Fruit fly (Drosophila melanogaster): ENCODE data around the gene CG17271.

CG17271 gene

DNA sequence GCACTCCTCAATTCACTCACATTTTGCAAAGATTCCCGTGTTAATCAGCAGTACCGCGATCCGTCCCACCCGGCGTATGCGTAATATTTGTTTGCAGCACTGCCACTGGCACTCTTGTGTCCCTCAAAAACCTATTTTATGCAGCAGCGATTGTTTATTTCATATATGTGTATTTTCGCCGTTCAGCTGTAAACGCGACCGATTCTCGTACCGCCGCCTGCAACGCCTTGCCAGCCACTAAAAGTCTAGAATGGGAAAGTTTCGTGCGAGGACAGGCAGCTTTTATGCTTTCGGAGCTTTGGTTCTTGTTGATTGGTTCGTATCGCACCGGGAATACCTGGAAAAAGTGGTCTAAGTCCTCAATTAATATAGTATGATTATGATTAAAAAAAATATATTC is 3.0 kb downstream of the CG17271 start, which contains the start of gene CG17270 (continued):
- no peak for TF ChIP-seq stwl (tag; optimal IDR thresholded peaks at IDR 0.05)
- TF ChIP-seq BEAF-32 (GFP tag; optimal IDR thresholded peaks at IDR 0.05): no peak
- TF ChIP-seq zfh2 (GFP tag; optimal IDR thresholded peaks at IDR 0.05): no peak
- no peak for TF ChIP-seq CG3995 (GFP tag; optimal IDR thresholded peaks at IDR 0.05)
- TF ChIP-seq seq (GFP tag; IDR thresholded peaks at IDR 0.05): no peak
- no peak for TF ChIP-seq lmd (GFP tag; IDR thresholded peaks at IDR 0.05)
- no peak for TF ChIP-seq CG4820 (GFP tag; optimal IDR thresholded peaks at IDR 0.05)
- no peak for TF ChIP-seq Deaf1 (tag; optimal IDR thresholded peaks at IDR 0.05)
- TF ChIP-seq Max (GFP tag; optimal IDR thresholded peaks at IDR 0.05): no peak
- no peak for TF ChIP-seq nerfin-2 (GFP tag; IDR thresholded peaks at IDR 0.05; ENCODE audit: partially characterized antibody)
- no peak for TF ChIP-seq vfl (GFP tag; optimal IDR thresholded peaks at IDR 0.05)
- no peak for TF ChIP-seq sens-2 (GFP tag; IDR thresholded peaks at IDR 0.05)
- no peak for TF ChIP-seq hkb (optimal IDR thresholded peaks at IDR 0.05)
- 0 out of 2 replicates have a peak, but pooled peaks have one; percentile 14 for TF ChIP-seq hkb (GFP tag; IDR thresholded peaks at IDR 0.05)
- no peak for TF ChIP-seq ken (GFP tag; IDR thresholded peaks at IDR 0.05)
- TF ChIP-seq ara (GFP tag; IDR thresholded peaks at IDR 0.05): no peak
- TF ChIP-seq Poxn (GFP tag; IDR thresholded peaks at IDR 0.05): no peak
- no peak for TF ChIP-seq knrl (GFP tag; IDR thresholded peaks at IDR 0.05; ENCODE audit: partially characterized antibody)
- 0 out of 2 replicates have a peak, but pooled peaks have one; percentile 10 for TF ChIP-seq Bgb (GFP tag; IDR thresholded peaks at IDR 0.05; ENCODE audit: partially characterized antibody)
- TF ChIP-seq CG1832 (GFP tag; optimal IDR thresholded peaks at IDR 0.05): no peak
- no peak for TF ChIP-seq CG13287 (GFP tag; IDR thresholded peaks at IDR 0.05; ENCODE audit: partially characterized antibody)
- no peak for TF ChIP-seq pho (GFP tag; optimal IDR thresholded peaks at IDR 0.05)
- peak; percentile 75 for TF ChIP-seq CG7372 (GFP tag; IDR thresholded peaks at IDR 0.05)
- TF ChIP-seq Chrac-16 (GFP tag; optimal IDR thresholded peaks at IDR 0.05): no peak
- no peak for TF ChIP-seq CG11723 (GFP tag; optimal IDR thresholded peaks at IDR 0.05)
- no peak for TF ChIP-seq CG8478 (optimal IDR thresholded peaks at IDR 0.05)
- TF ChIP-seq Jarid2 (GFP tag; optimal IDR thresholded peaks at IDR 0.05): peak; percentile 57
- no peak for TF ChIP-seq tgo (GFP tag; IDR thresholded peaks at IDR 0.05)
- TF ChIP-seq Neu2 (GFP tag; optimal IDR thresholded peaks at IDR 0.05; ENCODE audit: borderline replicate concordance): no peak
- no peak for TF ChIP-seq en (GFP tag; optimal IDR thresholded peaks at IDR 0.05)
- TF ChIP-seq CG4617 (GFP tag; optimal IDR thresholded peaks at IDR 0.05; ENCODE audit: borderline replicate concordance): no peak
- no peak for TF ChIP-seq twi (tag; optimal IDR thresholded peaks at IDR 0.05)
- TF ChIP-seq pum (GFP tag; optimal IDR thresholded peaks at IDR 0.05): no peak
- TF ChIP-seq CTCF (GFP tag; optimal IDR thresholded peaks at IDR 0.05): no peak
- no peak for TF ChIP-seq CG13123 (GFP tag; optimal IDR thresholded peaks at IDR 0.05)
- TF ChIP-seq fru (optimal IDR thresholded peaks at IDR 0.05): no peak
- TF ChIP-seq CG2678 (tag; optimal IDR thresholded peaks at IDR 0.05): no peak
- no peak for TF ChIP-seq CG1792 (GFP tag; optimal IDR thresholded peaks at IDR 0.05)
- no peak for TF ChIP-seq Side (GFP tag; optimal IDR thresholded peaks at IDR 0.05)
- TF ChIP-seq CG12744 (GFP tag; optimal IDR thresholded peaks at IDR 0.05): no peak
- TF ChIP-seq gsb (GFP tag; IDR thresholded peaks at IDR 0.05): 0 out of 2 replicates have a peak, but pooled peaks have one; percentile 32
- no peak for TF ChIP-seq Oaz (GFP tag; IDR thresholded peaks at IDR 0.05)
- no peak for TF ChIP-seq Hmr (GFP tag; optimal IDR thresholded peaks at IDR 0.05)
- no peak for TF ChIP-seq Rfx (GFP tag; IDR thresholded peaks at IDR 0.05)
- TF ChIP-seq nmo (GFP tag; optimal IDR thresholded peaks at IDR 0.05): no peak
- TF ChIP-seq CG11247 (GFP tag; IDR thresholded peaks at IDR 0.05): 0 out of 2 replicates have a peak, but pooled peaks have one; percentile 8
- TF ChIP-seq dati (GFP tag; IDR thresholded peaks at IDR 0.05): no peak
- TF ChIP-seq ham (GFP tag; IDR thresholded peaks at IDR 0.05): no peak
- no peak for TF ChIP-seq D19A (tag; optimal IDR thresholded peaks at IDR 0.05)
- TF ChIP-seq GATAe (GFP tag; conservative IDR thresholded peaks at IDR 0.05): no peak
- TF ChIP-seq MESR4 (GFP tag; optimal IDR thresholded peaks at IDR 0.05): no peak
- TF ChIP-seq ssp (GFP tag; IDR thresholded peaks at IDR 0.05): no peak
- TF ChIP-seq CG8388 (GFP tag; optimal IDR thresholded peaks at IDR 0.05): no peak
- TF ChIP-seq Nf-YC (tag; optimal IDR thresholded peaks at IDR 0.05): peak; percentile 18
